Fruit fly (Drosophila melanogaster): ENCODE data around the gene CG6763.

The CG6763 gene

dm6 chr3R:23295360-23295772 lies 11.6 kb downstream of the CG6763 start (continued):
- TF ChIP-seq CG11902 (GFP tag; optimal IDR thresholded peaks at IDR 0.05) (no peak), CG4318 (GFP tag; optimal IDR thresholded peaks at IDR 0.05) (no peak), CG6808 (GFP tag; optimal IDR thresholded peaks at IDR 0.05) (peak; percentile 67), ss (GFP tag; optimal IDR thresholded peaks at IDR 0.05) (peak; percentile 83 to 84), Sox14 (GFP tag; optimal IDR thresholded peaks at IDR 0.05) (peak; percentile 54), CG6854 (GFP tag; optimal IDR thresholded peaks at IDR 0.05) (peak; percentile 43), CG16779 (tag; optimal IDR thresholded peaks at IDR 0.05) (peak; percentile 30)

dm6 chr3R:23296146-23296545 lies 12.3 kb downstream of the CG6763 start:
- TF ChIP-seq Hr4 (GFP tag; optimal IDR thresholded peaks at IDR 0.05) (no peak), CG10631 (GFP tag; optimal IDR thresholded peaks at IDR 0.05) (no peak), topi (GFP tag; optimal IDR thresholded peaks at IDR 0.05) (no peak), CG16779 (tag; optimal IDR thresholded peaks at IDR 0.05) (no peak), CG8119 (GFP tag; IDR thresholded peaks at IDR 0.05) (peak; percentile 39; the same call in 1 of the 3 replicates), fd59A (GFP tag; optimal IDR thresholded peaks at IDR 0.05) (no peak), salr (GFP tag; optimal IDR thresholded peaks at IDR 0.05) (no peak), spab (GFP tag; optimal IDR thresholded peaks at IDR 0.05) (no peak), CG9139 (GFP tag; optimal IDR thresholded peaks at IDR 0.05) (no peak), CG8632 (GFP tag; optimal IDR thresholded peaks at IDR 0.05) (no peak), CG31627 (GFP tag; optimal IDR thresholded peaks at IDR 0.05) (no peak), esn (GFP tag; optimal IDR thresholded peaks at IDR 0.05) (no peak), Eip93F (GFP tag; optimal IDR thresholded peaks at IDR 0.05) (no peak), CG6276 (GFP tag; optimal IDR thresholded peaks at IDR 0.05) (no peak), Eip78C (GFP tag) (no peak), CG34406 (GFP tag; optimal IDR thresholded peaks at IDR 0.05) (no peak), OdsH (GFP tag; optimal IDR thresholded peaks at IDR 0.05) (no peak), CG3032 (tag; optimal IDR thresholded peaks at IDR 0.05) (no peak), CG7368 (GFP tag; optimal IDR thresholded peaks at IDR 0.05) (no peak), net (GFP tag; optimal IDR thresholded peaks at IDR 0.05) (no peak), CG11902 (GFP tag; optimal IDR thresholded peaks at IDR 0.05) (no peak), Sox15 (GFP tag; optimal IDR thresholded peaks at IDR 0.05) (no peak), fkh (GFP tag; optimal IDR thresholded peaks at IDR 0.05) (no peak), Hr39 (GFP tag; optimal IDR thresholded peaks at IDR 0.05) (no peak), CG11294 (GFP tag; IDR thresholded peaks at IDR 0.05) (no peak), CG8319 (GFP tag; optimal IDR thresholded peaks at IDR 0.05) (no peak), CG10669 (GFP tag; optimal IDR thresholded peaks at IDR 0.05) (no peak), CG4318 (GFP tag; optimal IDR thresholded peaks at IDR 0.05) (no peak), Lpt (GFP tag; optimal IDR thresholded peaks at IDR 0.05) (no peak), eg (GFP tag; IDR thresholded peaks at IDR 0.05) (peak; percentile 52; the same call in 2 of the 3 replicates), Met (GFP tag; optimal IDR thresholded peaks at IDR 0.05) (no peak), CG15336 (GFP tag; IDR thresholded peaks at IDR 0.05) (peak; percentile 62), CG32006 (GFP tag; optimal IDR thresholded peaks at IDR 0.05) (no peak), CG6163 (GFP tag; IDR thresholded peaks at IDR 0.05) (peak; percentile 19; the same call in 1 of the 3 replicates)

dm6 chr3R:23297132-23297862 lies 13.5 kb downstream of the CG6763 start:
- TF ChIP-seq cyc (GFP tag; optimal IDR thresholded peaks at IDR 0.05) (peak; percentile 65), dsx (GFP tag; optimal IDR thresholded peaks at IDR 0.05; ENCODE audit: poor library complexity, severe bottlenecking) (no peak), CG10631 (GFP tag; optimal IDR thresholded peaks at IDR 0.05) (peak; percentile 44), CG10669 (GFP tag; optimal IDR thresholded peaks at IDR 0.05) (no peak), Smox (GFP tag; optimal IDR thresholded peaks at IDR 0.05) (peak; percentile 52), CG11294 (GFP tag; IDR thresholded peaks at IDR 0.05) (no peak), esn (GFP tag; optimal IDR thresholded peaks at IDR 0.05) (peak; percentile 82), Eip93F (GFP tag; optimal IDR thresholded peaks at IDR 0.05) (no peak), CG6808 (GFP tag; optimal IDR thresholded peaks at IDR 0.05) (no peak), CG6792 (GFP tag; optimal IDR thresholded peaks at IDR 0.05) (peak; percentile 43), Eip78C (GFP tag) (peak; percentile 75), Ets96B (tag; optimal IDR thresholded peaks at IDR 0.05) (no peak), Hr39 (GFP tag; optimal IDR thresholded peaks at IDR 0.05) (peak; percentile 53), CG8119 (GFP tag; IDR thresholded peaks at IDR 0.05) (no peak), Hr4 (GFP tag; optimal IDR thresholded peaks at IDR 0.05) (no peak), ss (GFP tag; optimal IDR thresholded peaks at IDR 0.05) (peak in 1 of 2 experiments; percentile 17), acj6 (GFP tag; optimal IDR thresholded peaks at IDR 0.05) (peak; percentile 47), CG34406 (GFP tag; optimal IDR thresholded peaks at IDR 0.05) (peak; percentile 34), CG31627 (GFP tag; optimal IDR thresholded peaks at IDR 0.05) (peak; percentile 53), vri (GFP tag; optimal IDR thresholded peaks at IDR 0.05) (peak; percentile 37), eg (GFP tag; IDR thresholded peaks at IDR 0.05) (no peak), fkh (GFP tag; optimal IDR thresholded peaks at IDR 0.05) (no peak), salr (GFP tag; optimal IDR thresholded peaks at IDR 0.05) (no peak), CG6163 (GFP tag; IDR thresholded peaks at IDR 0.05) (peak; percentile 40; the same call in 2 of the 3 replicates), Sox14 (GFP tag; optimal IDR thresholded peaks at IDR 0.05) (peak; percentile 13)

Measured in whole organism, prepupa.